Worm (Caenorhabditis elegans): ENCODE measurements around the gene K02A2.5.

DNA sequence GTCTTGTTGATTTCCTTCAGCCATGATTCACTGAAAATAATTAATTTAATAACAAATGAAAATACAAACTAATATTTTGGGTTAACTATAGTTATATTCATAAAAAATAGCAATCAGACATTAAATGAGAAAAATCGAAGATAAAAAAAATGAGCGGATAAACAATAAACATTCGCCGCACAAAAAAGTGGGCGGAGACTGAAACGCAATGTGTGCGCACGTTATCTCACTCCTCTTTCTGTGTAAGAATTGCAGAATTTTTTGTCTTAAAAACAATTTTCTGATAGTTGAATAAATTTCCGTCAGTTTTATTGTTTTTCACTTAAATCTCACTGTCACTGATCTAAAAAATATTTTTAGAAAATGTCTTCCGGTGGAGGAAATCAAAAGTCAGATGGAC, 37.7 kb downstream of the K02A2.5 start, which contains the start of the genes mtch-1 and rpb-4:
- no peak for TF ChIP-seq elt-3 (tag; optimal IDR thresholded peaks at IDR 0.05)
- TF ChIP-seq elt-2 (tag; optimal IDR thresholded peaks at IDR 0.05): no peak
- no peak for TF ChIP-seq tlp-1 (tag; optimal IDR thresholded peaks at IDR 0.05)
- TF ChIP-seq grh-1 (GFP tag; IDR thresholded peaks at IDR 0.05): no peak
- no peak for TF ChIP-seq aha-1 (tag; optimal IDR thresholded peaks at IDR 0.05)
- no peak for TF ChIP-seq fkh-4 (tag; optimal IDR thresholded peaks at IDR 0.05; ENCODE audit: borderline replicate concordance)
- peak in 1 of 2 experiments; percentile 25 for TF ChIP-seq lin-35 (GFP tag; optimal IDR thresholded peaks at IDR 0.05)

Data from whole organism, L1 larva.